Worm (Caenorhabditis elegans) whole organism, young adult: ENCODE data around the gene T13F3.6.

Source experiments
- B0261.1 ChIP-seq: sonication (generic microtip); optimal IDR thresholded peaks from 2 replicates; lab custom pipeline; 2016; ENCODE audit warnings: mild to moderate bottlenecking, missing genetic modification characterization, moderate library complexity, missing compliant biosample characterization
- C06A6.2 ChIP-seq: fragments of 200-800 bp; sonication (Bioruptor generic); conservative IDR thresholded peaks from 2 replicates; pipeline ENCODE4 v1.3.6; 2022; ENCODE audit warnings: missing genetic modification characterization, missing compliant biosample characterization
- F10E7.11 ChIP-seq: sonication (generic microtip); optimal IDR thresholded peaks from 2 replicates; lab custom pipeline; 2017; ENCODE audit warnings: mild to moderate bottlenecking, missing genetic modification characterization, moderate library complexity, missing compliant biosample characterization
- F22D6.2 ChIP-seq: sonication (generic microtip); optimal IDR thresholded peaks from 2 replicates; lab custom pipeline; 2016; ENCODE audit warnings: mild to moderate bottlenecking, missing genetic modification characterization, missing compliant biosample characterization
- F37B4.10 ChIP-seq: fragments of 200-800 bp; sonication (Bioruptor generic); IDR thresholded peaks from 2 replicates; pipeline ENCODE4 v1.3.6; 2022; ENCODE audit warnings: missing genetic modification characterization, missing compliant biosample characterization
- F39B2.1 ChIP-seq: fragments of 200-800 bp; sonication (Bioruptor generic); IDR thresholded peaks from 2 replicates; pipeline ENCODE4 v1.3.6; 2022; ENCODE audit warnings: missing genetic modification reagents, missing genetic modification characterization, missing compliant biosample characterization
- T07F8.4 ChIP-seq: sonication (generic microtip); optimal IDR thresholded peaks from 2 replicates; lab custom pipeline; 2016; ENCODE audit warnings: mild to moderate bottlenecking, missing genetic modification characterization, moderate library complexity, missing compliant biosample characterization
- T26A5.8 ChIP-seq: sonication (generic microtip); optimal IDR thresholded peaks from 2 replicates; lab custom pipeline; 2016; ENCODE audit warnings: missing genetic modification characterization, missing compliant biosample characterization
- Y53F4B.3 ChIP-seq: fragments of 200-800 bp; sonication (Bioruptor generic); IDR thresholded peaks from 2 replicates; pipeline ENCODE4 v1.3.6; 2022; ENCODE audit warnings: missing genetic modification reagents, missing genetic modification characterization, missing compliant biosample characterization
- Y53G8AR.9 ChIP-seq: fragments of 200-800 bp; sonication (Bioruptor generic); conservative IDR thresholded peaks from 2 replicates; pipeline ENCODE4 v1.3.6; 2022; ENCODE audit warnings: missing genetic modification reagents, missing genetic modification characterization, missing compliant biosample characterization
- Y95B8A.8 ChIP-seq: fragments of 200-800 bp; sonication (Bioruptor generic); IDR thresholded peaks from 2 replicates; pipeline ENCODE4 v1.3.6; 2022; ENCODE audit warnings: missing genetic modification reagents, missing genetic modification characterization, missing compliant biosample characterization
- ZK185.1 ChIP-seq: sonication (generic microtip); optimal IDR thresholded peaks from 2 replicates; lab custom pipeline; 2016; ENCODE audit warnings: mild to moderate bottlenecking, missing genetic modification characterization, missing compliant biosample characterization; ENCODE audit not compliant: poor library complexity, severe bottlenecking
- aptf-3 ChIP-seq: fragments of 200-800 bp; sonication (Bioruptor generic); IDR thresholded peaks from 2 replicates; pipeline ENCODE4 v1.3.6; 2022; ENCODE audit warnings: missing genetic modification characterization, missing compliant biosample characterization
- atf-7 ChIP-seq: sonication (generic microtip); optimal IDR thresholded peaks from 2 replicates; lab custom pipeline; 2017; ENCODE audit warnings: mild to moderate bottlenecking, missing genetic modification characterization, missing compliant biosample characterization
- attf-3 ChIP-seq: fragments of 200-800 bp; sonication (Bioruptor generic); conservative IDR thresholded peaks from 2 replicates; pipeline ENCODE4 v1.3.6; 2022; ENCODE audit warnings: missing genetic modification reagents, missing genetic modification characterization, missing compliant biosample characterization
- attf-5 ChIP-seq: fragments of 200-800 bp; sonication (Bioruptor generic); optimal IDR thresholded peaks from 2 replicates; lab custom pipeline; 2018; ENCODE audit warnings: mild to moderate bottlenecking, missing genetic modification characterization, missing compliant biosample characterization
- attf-6 ChIP-seq: fragments of 200-800 bp; sonication (Bioruptor generic); IDR thresholded peaks from 2 replicates; pipeline ENCODE4 v1.3.6; 2022; ENCODE audit warnings: missing genetic modification reagents, missing genetic modification characterization, missing compliant biosample characterization
- bed-2 ChIP-seq: fragments of 200-800 bp; sonication (Bioruptor generic); IDR thresholded peaks from 2 replicates; pipeline ENCODE4 v1.3.6; 2022; ENCODE audit warnings: missing genetic modification reagents, missing genetic modification characterization, missing compliant biosample characterization
- ccch-3 ChIP-seq: fragments of 200-800 bp; sonication (Bioruptor generic); optimal IDR thresholded peaks from 2 replicates; lab custom pipeline; 2018; ENCODE audit warnings: mild to moderate bottlenecking, missing genetic modification characterization, missing compliant biosample characterization
- cebp-1 ChIP-seq, 2 experiments: fragments of 200-800 bp in 1 of 2; sonication (Bioruptor generic) in 1 of 2; sonication (generic microtip) in 1 of 2; IDR thresholded peaks in 1 of 2; optimal IDR thresholded peaks in 1 of 2; 2 replicates each; pipeline versions ENCODE4 v1.3.6 to Lab custom; 2017 to 2022; ENCODE audit warnings: missing compliant biosample characterization in 2 of 2, missing genetic modification characterization in 2 of 2, mild to moderate bottlenecking in 1 of 2, missing genetic modification reagents in 1 of 2, moderate library complexity in 1 of 2
- ceh-100 ChIP-seq: fragments of 200-800 bp; sonication (Bioruptor generic); IDR thresholded peaks from 2 replicates; pipeline ENCODE4 v1.3.6; 2022; ENCODE audit warnings: missing genetic modification reagents, missing genetic modification characterization, missing compliant biosample characterization
- chd-7 ChIP-seq: sonication (generic microtip); optimal IDR thresholded peaks from 2 replicates; lab custom pipeline; 2016; ENCODE audit warnings: mild to moderate bottlenecking, missing genetic modification characterization, moderate library complexity, missing compliant biosample characterization
- dpff-1 ChIP-seq: sonication (generic microtip); optimal IDR thresholded peaks from 2 replicates; lab custom pipeline; 2017; ENCODE audit warnings: mild to moderate bottlenecking, missing genetic modification characterization, missing compliant biosample characterization
- fkh-3 ChIP-seq: sonication (generic microtip); optimal IDR thresholded peaks from 2 replicates; lab custom pipeline; 2016; ENCODE audit warnings: mild to moderate bottlenecking, missing genetic modification characterization, missing compliant biosample characterization
- gei-17 ChIP-seq: fragments of 200-800 bp; sonication (Bioruptor generic); optimal IDR thresholded peaks from 2 replicates; lab custom pipeline; 2018; ENCODE audit warnings: mild to moderate bottlenecking, missing genetic modification characterization, missing compliant biosample characterization
- hsf-1 ChIP-seq: fragments of 200-800 bp; sonication (Bioruptor generic); IDR thresholded peaks from 2 replicates; pipeline ENCODE4 v1.3.6; 2022; ENCODE audit warnings: missing genetic modification reagents, missing genetic modification characterization, missing compliant biosample characterization
- lag-1 ChIP-seq: fragments of 200-800 bp; sonication (Bioruptor generic); IDR thresholded peaks from 2 replicates; pipeline ENCODE4 v1.3.6; 2022; ENCODE audit warnings: missing genetic modification reagents, missing genetic modification characterization, missing compliant biosample characterization
- let-607 ChIP-seq, 2 experiments: fragments of 200-800 bp in 1 of 2; sonication (Bioruptor generic) in 1 of 2; sonication (generic microtip) in 1 of 2; optimal IDR thresholded peaks; 2 replicates each; lab custom pipeline; 2016 to 2018; ENCODE audit warnings: mild to moderate bottlenecking in 2 of 2, missing compliant biosample characterization in 2 of 2, missing genetic modification characterization in 2 of 2, moderate library complexity in 2 of 2, missing genotype in 1 of 2
- lsy-27 ChIP-seq: sonication (generic microtip); optimal IDR thresholded peaks from 2 replicates; lab custom pipeline; 2017; ENCODE audit warnings: missing genetic modification characterization, mild to moderate bottlenecking, missing compliant biosample characterization, antibody characterized with exemption, missing genotype, borderline replicate concordance; ENCODE audit not compliant: insufficient read depth
- madf-3 ChIP-seq: fragments of 200-800 bp; sonication (Bioruptor generic); IDR thresholded peaks from 2 replicates; pipeline ENCODE4 v1.3.6; 2022; ENCODE audit warnings: missing genetic modification reagents, missing genetic modification characterization, missing compliant biosample characterization
- madf-8 ChIP-seq: fragments of 200-800 bp; sonication (Bioruptor generic); conservative IDR thresholded peaks from 2 replicates; pipeline ENCODE4 v1.3.6; 2022; ENCODE audit warnings: missing genetic modification reagents, missing genetic modification characterization, missing compliant biosample characterization
- mcd-1 ChIP-seq: fragments of 200-800 bp; sonication (Bioruptor generic); IDR thresholded peaks from 2 replicates; pipeline ENCODE4 v1.3.6; 2022; ENCODE audit warnings: missing genetic modification reagents, missing genetic modification characterization, missing compliant biosample characterization
- mes-4 ChIP-seq: sonication (generic microtip); optimal IDR thresholded peaks from 2 replicates; lab custom pipeline; 2016; ENCODE audit warnings: missing genotype, missing genetic modification characterization, missing compliant biosample characterization
- mxl-1 ChIP-seq: sonication (generic microtip); optimal IDR thresholded peaks from 2 replicates; lab custom pipeline; 2016; ENCODE audit warnings: missing genetic modification characterization, missing compliant biosample characterization
- nhr-27 ChIP-seq: fragments of 200-800 bp; sonication (Bioruptor generic); optimal IDR thresholded peaks from 2 replicates; lab custom pipeline; 2018; ENCODE audit warnings: mild to moderate bottlenecking, missing genetic modification characterization, moderate library complexity, missing compliant biosample characterization
- nhr-80 ChIP-seq: sonication (generic microtip); optimal IDR thresholded peaks from 2 replicates; lab custom pipeline; 2016; ENCODE audit warnings: missing genetic modification characterization, missing compliant biosample characterization
- snpc-4 ChIP-seq, 5 experiments: fragments of 150-350 bp in 1 of 5; sonication (generic microtip) in 4 of 5; optimal IDR thresholded peaks; 2 replicates each; lab custom pipeline; 2014 to 2018; ENCODE audit warnings: missing genetic modification characterization in 5 of 5, missing biosample characterization in 3 of 5, antibody characterized with exemption in 2 of 5, mild to moderate bottlenecking in 2 of 5, missing compliant biosample characterization in 2 of 5, missing genotype in 2 of 5, moderate library complexity in 2 of 5, missing genetic modification reagents in 1 of 5
- somi-1 ChIP-seq: fragments of 200-800 bp; sonication (Bioruptor generic); optimal IDR thresholded peaks from 2 replicates; lab custom pipeline; 2018; ENCODE audit warnings: mild to moderate bottlenecking, missing genetic modification characterization, missing compliant biosample characterization
- sptf-2 ChIP-seq: fragments of 200-800 bp; sonication (Bioruptor generic); optimal IDR thresholded peaks from 2 replicates; lab custom pipeline; 2018; ENCODE audit warnings: mild to moderate bottlenecking, missing genetic modification characterization, missing compliant biosample characterization
- unc-130 ChIP-seq: sonication (generic microtip); optimal IDR thresholded peaks from 2 replicates; lab custom pipeline; 2016; ENCODE audit warnings: missing genetic modification reagents, missing genetic modification characterization, missing compliant biosample characterization
- unc-62 ChIP-seq: fragments of 150-350 bp; optimal IDR thresholded peaks from 2 replicates; lab custom pipeline; 2014; ENCODE audit warnings: missing biosample characterization, missing genetic modification reagents, missing genetic modification characterization
- ztf-6 ChIP-seq: fragments of 200-800 bp; sonication (Bioruptor generic); IDR thresholded peaks from 2 replicates; pipeline ENCODE4 v1.3.6; 2022; ENCODE audit warnings: missing genetic modification reagents, missing genetic modification characterization, missing compliant biosample characterization

Gene T13F3.6

DNA sequence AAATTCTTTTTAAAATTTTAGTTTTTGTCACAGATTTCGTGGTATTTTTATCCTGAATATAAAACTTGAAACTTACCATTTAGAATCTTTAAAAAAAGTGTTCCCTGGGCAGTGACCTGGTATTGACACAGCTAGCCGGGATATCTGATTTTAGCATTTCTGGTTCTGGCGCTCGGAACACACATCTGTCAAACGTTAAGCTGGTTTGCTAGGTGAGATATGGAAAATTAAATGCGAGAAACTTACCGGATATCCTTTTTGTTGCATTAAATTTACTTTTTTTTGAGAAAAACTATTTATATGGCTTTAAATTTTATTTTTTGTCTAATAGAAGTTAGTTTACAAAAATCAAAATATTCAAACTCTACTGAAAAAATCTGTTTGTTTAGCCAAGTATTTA is 14.8 kb upstream of the T13F3.6 start, which contains the start of gene F28G4.4:
TSS of gene F28G4.4 (minus strand) at position 101 of the 400 bp plus-strand sequence.
- TF ChIP-seq B0261.1 (tag; lab: Kevin White, UChicago): no peak
- TF ChIP-seq cebp-1 (GFP tag; IDR thresholded peaks at IDR 0.05; lab: Robert Waterston, UW): no peak
- TF ChIP-seq cebp-1 (tag; optimal IDR thresholded peaks at IDR 0.05; lab: Kevin White, UChicago): no peak
- TF ChIP-seq atf-7 (tag; lab: Kevin White, UChicago): no peak
- TF ChIP-seq Y53F4B.3 (GFP tag; lab: Robert Waterston, UW): no peak
- no peak for TF ChIP-seq mes-4 (tag; lab: Kevin White, UChicago)
- no peak for TF ChIP-seq ztf-6
- no peak for TF ChIP-seq gei-17
- TF ChIP-seq attf-3 (GFP tag; lab: Robert Waterston, UW): no peak
- no peak for TF ChIP-seq lag-1
- TF ChIP-seq nhr-27: no peak
- no peak for TF ChIP-seq ceh-100 (GFP tag; lab: Robert Waterston, UW)

DNA sequence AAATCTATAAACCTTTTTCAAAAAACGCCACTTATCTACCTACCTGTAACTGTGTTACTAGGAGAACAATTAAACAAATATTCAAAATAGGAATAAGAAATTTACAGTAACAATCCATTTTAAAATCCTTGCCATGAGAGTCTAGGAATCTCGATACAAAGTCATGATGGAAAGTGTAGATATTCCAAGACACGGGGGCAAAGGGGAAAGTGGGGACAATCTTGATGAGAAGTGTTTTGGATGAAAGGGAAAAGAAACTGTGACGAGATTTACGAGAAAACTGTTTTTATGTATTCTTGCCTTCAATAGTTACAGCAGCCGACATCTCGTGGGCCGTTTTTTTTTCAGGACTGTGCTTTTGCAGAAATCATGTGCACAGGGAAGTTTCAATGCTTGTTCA is 11.1 kb upstream of the T13F3.6 start, which contains the start of gene F28G4.2:
TSS of gene F28G4.2 (minus strand) at position 175 of the 400 bp plus-strand sequence.
- TF ChIP-seq Y95B8A.8 (GFP tag; lab: Robert Waterston, UW): no peak
- no peak for TF ChIP-seq hsf-1 (GFP tag; lab: Robert Waterston, UW)
- TF ChIP-seq mxl-1 (tag; lab: Kevin White, UChicago): no peak
- no peak for TF ChIP-seq sptf-2 (GFP tag; lab: Kevin White, UChicago)
- no peak for TF ChIP-seq B0261.1 (tag; lab: Kevin White, UChicago)
- no peak for TF ChIP-seq somi-1 (GFP tag; lab: Kevin White, UChicago)
- no peak for TF ChIP-seq C06A6.2
- TF ChIP-seq snpc-4 (GFP tag; optimal IDR thresholded peaks at IDR 0.05; lab: Kevin White, UChicago): no peak
- TF ChIP-seq snpc-4 (tag; optimal IDR thresholded peaks at IDR 0.05; lab: Kevin White, UChicago): no peak
- TF ChIP-seq attf-6 (GFP tag; lab: Robert Waterston, UW): no peak
- no peak for TF ChIP-seq madf-8 (GFP tag; lab: Robert Waterston, UW)
- no peak for TF ChIP-seq F37B4.10 (GFP tag; lab: Robert Waterston, UW)
- TF ChIP-seq fkh-3 (tag; lab: Kevin White, UChicago): no peak

DNA sequence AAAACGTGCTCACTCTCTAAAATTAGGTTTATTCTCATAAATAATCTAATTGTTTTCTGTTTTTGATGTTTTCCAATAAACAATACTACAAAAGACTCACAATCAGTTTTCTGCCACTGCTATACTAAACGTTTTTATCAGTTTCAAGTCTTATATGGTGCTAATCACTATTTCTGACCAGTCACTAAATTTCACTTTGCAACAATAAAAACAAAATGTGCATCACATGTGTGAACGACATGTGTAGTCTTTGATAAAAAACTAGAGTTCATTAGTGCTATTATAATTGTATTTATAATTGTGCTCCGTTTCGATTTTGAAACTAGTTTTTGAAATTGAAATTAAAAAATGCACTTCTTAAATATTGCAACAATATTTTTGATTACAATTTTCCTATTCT is 6.9 kb upstream of the T13F3.6 start, which contains the start of gene cyp-37B1:
TSS of gene cyp-37B1 (plus strand) at position 199 of the 400 bp plus-strand sequence.
- TF ChIP-seq snpc-4 (GFP tag; optimal IDR thresholded peaks at IDR 0.05; lab: Kevin White, UChicago) (no peak), snpc-4 (tag; optimal IDR thresholded peaks at IDR 0.05; lab: Kevin White, UChicago) (peak in 1 of 4 experiments; percentile 17), Y53G8AR.9 (no peak), ccch-3 (GFP tag; lab: Kevin White, UChicago) (no peak), unc-62 (peak; percentile 23), lsy-27 (tag; lab: Kevin White, UChicago) (no peak), attf-5 (GFP tag; lab: Kevin White, UChicago) (no peak), ZK185.1 (tag; lab: Kevin White, UChicago) (no peak), madf-3 (GFP tag; lab: Robert Waterston, UW) (no peak), mcd-1 (GFP tag; lab: Robert Waterston, UW) (no peak), Y53F4B.3 (GFP tag; lab: Robert Waterston, UW) (no peak), F39B2.1 (GFP tag; lab: Robert Waterston, UW) (no peak), unc-130 (GFP tag; lab: Kevin White, UChicago) (no peak), let-607 (tag; optimal IDR thresholded peaks at IDR 0.05; lab: Kevin White, UChicago) (no peak), dpff-1 (no peak), F22D6.2 (no peak), F10E7.11 (tag; lab: Kevin White, UChicago) (no peak), T26A5.8 (tag; lab: Kevin White, UChicago) (no peak), chd-7 (tag; lab: Kevin White, UChicago) (no peak), bed-2 (GFP tag; lab: Robert Waterston, UW) (no peak), aptf-3 (GFP tag; lab: Robert Waterston, UW) (no peak), T07F8.4 (tag; lab: Kevin White, UChicago) (no peak), nhr-80 (tag; lab: Kevin White, UChicago) (peak; percentile 80)
